Worm (Caenorhabditis elegans) whole organism, L2 larva: ENCODE results near the gene cdka-1.

Experiments
- lin-39 ChIP-seq: fragments of 150-350 bp; optimal IDR thresholded peaks from 2 replicates; lab custom pipeline; 2014; ENCODE audit warnings: missing biosample characterization, missing genetic modification reagents, missing genetic modification characterization
- mdl-1 ChIP-seq, 2 experiments: fragments of 150-350 bp in 1 of 2; sonication (generic microtip) in 1 of 2; optimal IDR thresholded peaks; 2 replicates each; lab custom pipeline; 2017; ENCODE audit warnings: missing biosample characterization in 2 of 2, missing genetic modification characterization in 2 of 2
- nhr-11 ChIP-seq: fragments of 150-350 bp; optimal IDR thresholded peaks from 2 replicates; lab custom pipeline; 2014; ENCODE audit warnings: missing biosample characterization, missing genetic modification characterization
- nhr-129 ChIP-seq: fragments of 150-350 bp; optimal IDR thresholded peaks from 2 replicates; lab custom pipeline; 2014; ENCODE audit warnings: missing biosample characterization, missing genetic modification characterization
- nhr-25 ChIP-seq: fragments of 150-350 bp; sonication (generic microtip); optimal IDR thresholded peaks from 3 replicates; lab custom pipeline; 2014; ENCODE audit warnings: missing biosample characterization, missing genetic modification characterization
- sem-4 ChIP-seq: fragments of 150-350 bp; optimal IDR thresholded peaks from 2 replicates; lab custom pipeline; 2014; ENCODE audit warnings: missing biosample characterization, missing genetic modification reagents, missing genetic modification characterization
- snpc-4 ChIP-seq: fragments of 150-350 bp; optimal IDR thresholded peaks from 2 replicates; lab custom pipeline; 2014; ENCODE audit warnings: missing biosample characterization, missing genetic modification characterization
- unc-62 ChIP-seq: fragments of 150-350 bp; optimal IDR thresholded peaks from 2 replicates; lab custom pipeline; 2014; ENCODE audit warnings: missing biosample characterization, missing genetic modification reagents, missing genetic modification characterization
- ztf-4 ChIP-seq: fragments of 150-350 bp; optimal IDR thresholded peaks from 2 replicates; lab custom pipeline; 2014; ENCODE audit warnings: missing biosample characterization, missing genetic modification characterization

DNA sequence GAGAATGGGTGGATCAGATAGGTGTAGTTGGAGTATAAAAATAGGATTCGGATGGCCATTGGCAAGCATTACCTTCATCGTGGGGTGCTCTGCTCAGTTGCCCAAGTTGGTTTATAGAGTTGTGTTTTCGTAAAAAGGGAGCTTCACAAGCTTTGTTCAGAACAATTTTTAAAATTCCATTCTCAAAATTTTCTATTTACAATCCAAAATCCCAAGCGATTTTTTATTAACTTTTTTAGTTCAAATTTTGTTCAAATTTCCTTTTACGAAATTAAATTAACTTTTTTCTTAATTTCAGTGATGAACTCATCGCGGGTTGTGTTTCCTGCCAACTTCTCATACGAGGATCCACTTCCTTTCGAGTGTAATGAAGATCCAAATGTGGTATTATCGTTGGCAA lies 18.9 kb downstream of the cdka-1 start, which contains the start of gene srg-10:
- TF ChIP-seq snpc-4, result no peak
- no peak for TF ChIP-seq lin-39
- TF ChIP-seq sem-4, result no peak
- TF ChIP-seq nhr-129 (tag; lab: Kevin White, UChicago), result no peak
- TF ChIP-seq unc-62 (GFP tag; lab: Kevin White, UChicago), result no peak
- no peak for TF ChIP-seq mdl-1 (tag; optimal IDR thresholded peaks at IDR 0.05; lab: Kevin White, UChicago)
- TF ChIP-seq nhr-11 (tag; lab: Kevin White, UChicago), result no peak
- no peak for TF ChIP-seq ztf-4 (tag; lab: Kevin White, UChicago)
- no peak for TF ChIP-seq nhr-25 (tag; lab: Kevin White, UChicago)
